Worm (Caenorhabditis elegans): ENCODE data around the gene ncam-1.
A peak's percentile ranks its signal among the peaks of the same experiment; 100 is the strongest.

The ncam-1 gene

DNA sequence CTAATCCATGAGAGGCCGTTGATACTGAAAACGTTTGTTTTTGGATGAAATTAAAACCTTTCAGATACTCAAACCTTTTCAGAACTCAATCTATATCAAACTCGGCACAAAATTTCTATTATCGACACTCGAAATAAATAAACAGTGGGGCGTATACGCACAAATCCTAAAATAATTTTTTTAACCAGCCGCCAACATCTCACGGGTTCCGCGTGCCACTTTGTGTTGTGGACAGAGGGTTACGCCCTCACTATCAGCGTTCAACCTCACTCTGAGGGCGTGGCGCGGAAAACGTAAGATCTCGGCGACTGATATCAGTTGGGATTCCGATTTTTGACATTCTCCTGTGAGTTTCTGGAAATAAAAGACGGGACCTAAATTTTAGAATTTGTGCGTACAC, 10.3 kb upstream of the ncam-1 start:
- TF ChIP-seq nhr-237 (tag; optimal IDR thresholded peaks at IDR 0.05) (no peak), snpc-4 (tag; optimal IDR thresholded peaks at IDR 0.05) (peak; percentile 25)

DNA sequence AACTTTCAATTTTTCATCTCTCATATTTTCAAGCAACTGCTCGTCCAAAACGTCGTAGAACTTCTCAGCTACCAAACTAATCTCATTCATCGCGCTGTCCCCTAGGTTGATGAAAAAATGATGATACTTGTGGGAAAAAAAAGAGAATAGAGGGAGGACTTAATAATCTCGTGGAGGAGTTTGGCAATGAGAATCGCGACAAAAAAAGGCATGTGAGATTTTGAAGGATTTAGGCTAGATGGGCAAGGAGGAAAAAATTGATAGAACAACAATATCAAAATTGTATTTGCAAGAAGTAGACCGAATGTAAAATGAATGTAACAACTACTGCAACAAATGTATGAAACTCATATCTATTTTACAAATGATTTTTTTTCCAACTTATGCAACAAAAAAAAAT, 9.0 kb upstream of the ncam-1 start, which contains the start of gene Y9C12A.1:
TSS of gene Y9C12A.1 (minus strand) at position 101 of the 400 bp plus-strand sequence.
- TF ChIP-seq mdl-1 (tag; optimal IDR thresholded peaks at IDR 0.05) = no peak
- no peak for TF ChIP-seq nhr-77 (tag; optimal IDR thresholded peaks at IDR 0.05)
- no peak for TF ChIP-seq fos-1 (tag; optimal IDR thresholded peaks at IDR 0.05)
- TF ChIP-seq alr-1 (tag; optimal IDR thresholded peaks at IDR 0.05) = no peak
- TF ChIP-seq sma-9 (GFP tag; optimal IDR thresholded peaks at IDR 0.05) = no peak
- TF ChIP-seq sma-9 (tag; optimal IDR thresholded peaks at IDR 0.05) = no peak
- TF ChIP-seq Y55F3AM.14 (GFP tag; optimal IDR thresholded peaks at IDR 0.05) = no peak
- TF ChIP-seq crh-2 (tag; optimal IDR thresholded peaks at IDR 0.05) = no peak
- TF ChIP-seq mbf-1 (tag; optimal IDR thresholded peaks at IDR 0.05) = no peak
- no peak for TF ChIP-seq elt-3 (tag; optimal IDR thresholded peaks at IDR 0.05)
- no peak for TF ChIP-seq elt-1 (tag; optimal IDR thresholded peaks at IDR 0.05)
- no peak for TF ChIP-seq lsy-2 (tag; optimal IDR thresholded peaks at IDR 0.05)
- TF ChIP-seq lin-39 (tag; optimal IDR thresholded peaks at IDR 0.05) = no peak
- TF ChIP-seq nhr-129 (tag; optimal IDR thresholded peaks at IDR 0.05) = no peak
- TF ChIP-seq ceh-16 (tag; optimal IDR thresholded peaks at IDR 0.05) = no peak
- no peak for TF ChIP-seq aly-2 (tag; optimal IDR thresholded peaks at IDR 0.05)
- TF ChIP-seq sma-3 (GFP tag; optimal IDR thresholded peaks at IDR 0.05) = no peak
- TF ChIP-seq ceh-82 (tag; optimal IDR thresholded peaks at IDR 0.05) = no peak

DNA sequence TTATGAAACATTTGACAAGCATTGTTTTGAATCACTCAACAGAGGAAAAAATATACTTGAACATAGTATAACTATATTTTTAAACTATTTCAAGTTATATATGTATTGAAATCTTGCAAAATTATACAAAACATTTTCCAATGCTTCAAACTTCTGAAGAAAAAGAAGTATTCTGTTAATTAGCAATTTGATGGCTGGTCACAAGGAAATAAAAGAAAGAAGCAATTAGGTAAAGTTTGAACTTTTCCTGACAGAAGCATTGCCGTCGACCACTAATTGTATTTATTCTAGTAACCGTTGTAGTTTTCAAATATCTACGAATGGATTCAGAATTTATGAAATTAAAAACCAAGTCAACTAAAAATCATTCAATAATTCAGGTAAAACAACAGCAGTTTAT, 3.1 kb upstream of the ncam-1 start:
- no peak for TF ChIP-seq lin-13 (GFP tag; optimal IDR thresholded peaks at IDR 0.05)
- no peak for TF ChIP-seq skn-1 (tag; optimal IDR thresholded peaks at IDR 0.05)
- TF ChIP-seq zag-1 (tag; optimal IDR thresholded peaks at IDR 0.05) = no peak
- TF ChIP-seq lin-39 (tag; optimal IDR thresholded peaks at IDR 0.05) = no peak
- TF ChIP-seq Y55F3AM.14 (GFP tag; optimal IDR thresholded peaks at IDR 0.05) = no peak
- no peak for TF ChIP-seq sem-4 (tag; optimal IDR thresholded peaks at IDR 0.05)
- no peak for TF ChIP-seq mab-5 (tag; optimal IDR thresholded peaks at IDR 0.05)
- no peak for TF ChIP-seq mbf-1 (tag; optimal IDR thresholded peaks at IDR 0.05)
- TF ChIP-seq sma-3 (GFP tag; optimal IDR thresholded peaks at IDR 0.05) = no peak
- TF ChIP-seq crh-2 (tag; optimal IDR thresholded peaks at IDR 0.05) = no peak
- no peak for TF ChIP-seq mdl-1 (tag; optimal IDR thresholded peaks at IDR 0.05)

ce11 chrX:696253-696652, 4.5 kb downstream of the ncam-1 start:
- TF ChIP-seq peb-1 (tag; optimal IDR thresholded peaks at IDR 0.05) = no peak
- no peak for TF ChIP-seq nhr-11 (tag; optimal IDR thresholded peaks at IDR 0.05)
- no peak for TF ChIP-seq nhr-23 (tag; optimal IDR thresholded peaks at IDR 0.05)
- TF ChIP-seq sma-9 (GFP tag; optimal IDR thresholded peaks at IDR 0.05) = no peak
- TF ChIP-seq sma-9 (tag; optimal IDR thresholded peaks at IDR 0.05) = no peak
- no peak for TF ChIP-seq ztf-11 (tag; optimal IDR thresholded peaks at IDR 0.05)
- no peak for TF ChIP-seq ama-1 (optimal IDR thresholded peaks at IDR 0.05)
- no peak for TF ChIP-seq nhr-25 (tag; optimal IDR thresholded peaks at IDR 0.05)
- no peak for TF ChIP-seq nhr-6 (tag; optimal IDR thresholded peaks at IDR 0.05)
- no peak for TF ChIP-seq lin-11 (tag; optimal IDR thresholded peaks at IDR 0.05)
- TF ChIP-seq elt-3 (tag; optimal IDR thresholded peaks at IDR 0.05) = no peak
- TF ChIP-seq mbf-1 (tag; optimal IDR thresholded peaks at IDR 0.05) = no peak
- TF ChIP-seq sma-3 (GFP tag; optimal IDR thresholded peaks at IDR 0.05) = no peak
- TF ChIP-seq skn-1 (tag; optimal IDR thresholded peaks at IDR 0.05) = no peak
- TF ChIP-seq elt-1 (tag; optimal IDR thresholded peaks at IDR 0.05) = no peak
- TF ChIP-seq gmeb-1 (tag; optimal IDR thresholded peaks at IDR 0.05) = no peak

- TF ChIP-seq ZK546.5 (tag; optimal IDR thresholded peaks at IDR 0.05) (no peak), lin-39 (tag; optimal IDR thresholded peaks at IDR 0.05) (no peak), blmp-1 (tag; optimal IDR thresholded peaks at IDR 0.05; ENCODE audit: insufficient read depth) (no peak), gmeb-1 (tag; optimal IDR thresholded peaks at IDR 0.05) (no peak), nhr-6 (tag; optimal IDR thresholded peaks at IDR 0.05) (no peak), mab-5 (tag; optimal IDR thresholded peaks at IDR 0.05) (no peak), mdl-1 (tag; optimal IDR thresholded peaks at IDR 0.05) (no peak), lsy-2 (tag; optimal IDR thresholded peaks at IDR 0.05) (no peak)
These were observed 14.8 kb downstream of the ncam-1 start, which contains the start of gene M02A10.1 for ce11 chrX:706490-706889. Gene M02A10.1 (plus strand): TSS chrX:706790.
